Worm (Caenorhabditis elegans): ENCODE measurements around the gene C14E2.1.

Gene C14E2.1

ce11 chrX:1830475-1830874 is 4.2 kb downstream of the C14E2.1 start:
- TF ChIP-seq ztf-18 (tag; optimal IDR thresholded peaks at IDR 0.05) = no peak
- no peak for TF ChIP-seq ZK185.1 (tag; optimal IDR thresholded peaks at IDR 0.05; ENCODE audit: poor library complexity, severe bottlenecking)
- no peak for TF ChIP-seq F49E8.2 (tag; optimal IDR thresholded peaks at IDR 0.05; ENCODE audit: insufficient read depth)
- peak; percentile 4 for TF ChIP-seq rpc-1 (optimal IDR thresholded peaks at IDR 0.05)
- peak; percentile 71 for TF ChIP-seq rpc-1 (tag; optimal IDR thresholded peaks at IDR 0.05)
- TF ChIP-seq F39B2.1 (GFP tag; IDR thresholded peaks at IDR 0.05) = no peak
- TF ChIP-seq ceh-40 (GFP tag; IDR thresholded peaks at IDR 0.05) = no peak
- TF ChIP-seq unc-130 (GFP tag; optimal IDR thresholded peaks at IDR 0.05) = no peak
- TF ChIP-seq tbp1 (GFP tag; optimal IDR thresholded peaks at IDR 0.05) = peak; percentile 78
- no peak for TF ChIP-seq F10E7.11 (tag; optimal IDR thresholded peaks at IDR 0.05)
- TF ChIP-seq zim-3 (tag; optimal IDR thresholded peaks at IDR 0.05) = no peak
- TF ChIP-seq B0261.1 (tag; optimal IDR thresholded peaks at IDR 0.05) = peak; percentile 28
- TF ChIP-seq pbrm-1 (GFP tag; IDR thresholded peaks at IDR 0.05) = no peak

DNA sequence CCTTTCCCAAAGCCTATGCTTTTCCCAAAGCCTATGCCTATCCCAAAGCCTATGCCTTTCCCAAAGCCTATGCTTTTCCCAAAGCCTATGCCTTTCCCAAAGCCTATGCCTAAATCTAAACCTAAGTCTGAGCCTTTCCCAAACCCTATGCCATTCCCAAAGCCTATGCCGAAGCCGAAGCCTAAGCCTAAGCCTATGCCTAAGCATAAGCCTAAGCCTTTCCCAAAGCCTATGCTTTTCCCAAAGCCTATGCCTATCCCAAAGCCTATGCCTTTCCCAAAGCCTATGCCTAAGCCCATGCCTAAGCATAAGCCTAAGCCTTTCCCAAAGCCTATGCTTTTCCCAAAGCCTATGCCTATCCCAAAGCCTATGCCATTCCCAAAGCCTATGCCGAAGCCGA is 10.4 kb downstream of the C14E2.1 start:
- TF ChIP-seq madf-3 (GFP tag; IDR thresholded peaks at IDR 0.05) = peak; percentile 62; the same call in 1 of the 2 replicates
- TF ChIP-seq hsf-1 (GFP tag; IDR thresholded peaks at IDR 0.05) = 0 out of 2 replicates have a peak, but pooled peaks have one; percentile 51

DNA sequence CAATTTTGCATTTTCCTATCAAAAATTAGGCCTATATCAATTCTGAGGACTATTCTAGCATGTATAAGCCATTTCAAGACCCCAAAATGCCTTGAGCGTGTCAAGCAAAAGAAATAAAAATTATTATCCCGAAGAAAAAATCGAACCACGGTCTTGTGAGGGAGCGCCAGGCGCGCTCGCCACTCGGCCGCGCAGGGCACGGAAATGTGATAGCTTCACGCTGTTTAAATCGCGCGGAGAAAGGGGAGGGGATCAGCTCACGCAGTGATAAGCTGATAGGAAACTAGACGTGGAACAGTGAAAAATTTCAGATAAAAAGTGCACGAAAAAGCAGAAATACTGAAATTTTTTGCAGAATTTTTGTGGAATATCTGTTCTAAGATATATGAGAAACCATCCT is 11.4 kb downstream of the C14E2.1 start:
- TF ChIP-seq egrh-3 (GFP tag; IDR thresholded peaks at IDR 0.05) (peak; percentile 59), rcor-1 (GFP tag; IDR thresholded peaks at IDR 0.05) (peak; percentile 64), K12H6.12 (tag; optimal IDR thresholded peaks at IDR 0.05) (peak; percentile 5), hrde-1 (tag; optimal IDR thresholded peaks at IDR 0.05; ENCODE audit: borderline replicate concordance) (peak; percentile 40), ceh-40 (GFP tag; IDR thresholded peaks at IDR 0.05) (no peak), mes-4 (tag; optimal IDR thresholded peaks at IDR 0.05) (peak; percentile 43), snpc-1.1 (tag; optimal IDR thresholded peaks at IDR 0.05; ENCODE audit: insufficient read depth) (peak; percentile 62), bed-2 (GFP tag; IDR thresholded peaks at IDR 0.05) (0 out of 2 replicates have a peak, but pooled peaks have one; percentile 11), aptf-3 (GFP tag; IDR thresholded peaks at IDR 0.05) (no peak), athp-1 (tag; optimal IDR thresholded peaks at IDR 0.05) (peak; percentile 44), ekl-4 (GFP tag; IDR thresholded peaks at IDR 0.05) (0 out of 2 replicates have a peak, but pooled peaks have one; percentile 32), pha-4 (tag; optimal IDR thresholded peaks at IDR 0.05) (no peak), F33H1.4 (GFP tag; IDR thresholded peaks at IDR 0.05) (no peak), tlf-1 (GFP tag; optimal IDR thresholded peaks at IDR 0.05) (peak; percentile 31), ceh-79 (tag; optimal IDR thresholded peaks at IDR 0.05) (peak; percentile 68), ztf-28 (GFP tag; IDR thresholded peaks at IDR 0.05) (0 out of 2 replicates have a peak, but pooled peaks have one; percentile 64), F55B11.4 (tag; optimal IDR thresholded peaks at IDR 0.05; ENCODE audit: borderline replicate concordance, insufficient read depth) (no peak), egl-44 (GFP tag; IDR thresholded peaks at IDR 0.05) (peak; percentile 71; the same call in 1 of the 2 replicates), attf-5 (GFP tag; optimal IDR thresholded peaks at IDR 0.05) (peak; percentile 71), hmg-20 (GFP tag; IDR thresholded peaks at IDR 0.05) (0 out of 2 replicates have a peak, but pooled peaks have one; percentile 14), pbrm-1 (GFP tag; IDR thresholded peaks at IDR 0.05) (peak; percentile 64; the same call in 1 of the 2 replicates), nhr-80 (tag; optimal IDR thresholded peaks at IDR 0.05) (peak; percentile 2), nfyb-1 (GFP tag; IDR thresholded peaks at IDR 0.05) (peak; percentile 70; the same call in 1 of the 2 replicates), attf-3 (GFP tag; conservative IDR thresholded peaks at IDR 0.05) (no peak), F23B12.7 (tag; optimal IDR thresholded peaks at IDR 0.05; ENCODE audit: insufficient read depth) (peak; percentile 54), ztf-18 (tag; optimal IDR thresholded peaks at IDR 0.05) (peak; percentile 61), tbp1 (GFP tag; optimal IDR thresholded peaks at IDR 0.05) (peak; percentile 98), atf-7 (tag; optimal IDR thresholded peaks at IDR 0.05) (peak; percentile 55), ztf-25 (GFP tag; IDR thresholded peaks at IDR 0.05) (peak; percentile 76; the same call in 1 of the 2 replicates), nhr-179 (tag; optimal IDR thresholded peaks at IDR 0.05) (peak; percentile 36), hmg-1.2 (GFP tag; IDR thresholded peaks at IDR 0.05) (peak; percentile 78), lin-26 (GFP tag; IDR thresholded peaks at IDR 0.05) (peak; percentile 84), B0019.2 (GFP tag; conservative IDR thresholded peaks at IDR 0.05) (no peak), snpc-3.4 (tag; optimal IDR thresholded peaks at IDR 0.05) (peak; percentile 57)
